Fruit fly (Drosophila melanogaster) whole organism, embryonic: ENCODE results near the gene janB.

Source experiments
- CG13296 ChIP-seq: fragments of 200-800 bp; sonication (Bioruptor generic); optimal IDR thresholded peaks from 3 replicates; lab custom pipeline; 2018; ENCODE audit warnings: missing biosample characterization, mild to moderate bottlenecking, missing genetic modification characterization
- CG14710 ChIP-seq: fragments of 200-800 bp; sonication (Bioruptor generic); optimal IDR thresholded peaks from 3 replicates; lab custom pipeline; 2019; ENCODE audit warnings: missing biosample characterization, mild to moderate bottlenecking, missing genetic modification characterization, moderate library complexity
- CG1603 ChIP-seq: fragments of 200-800 bp; sonication (Bioruptor generic); optimal IDR thresholded peaks from 2 replicates; lab custom pipeline; 2019; ENCODE audit warnings: missing biosample characterization, mild to moderate bottlenecking, missing genetic modification characterization, moderate library complexity
- CG18619 ChIP-seq: fragments of 200-800 bp; sonication (Bioruptor generic); optimal IDR thresholded peaks from 3 replicates; lab custom pipeline; 2017; ENCODE audit warnings: missing biosample characterization, mild to moderate bottlenecking, missing genetic modification characterization
- CG2116 ChIP-seq: fragments of 200-800 bp; sonication (Bioruptor generic); optimal IDR thresholded peaks from 3 replicates; lab custom pipeline; 2018; ENCODE audit warnings: missing biosample characterization, mild to moderate bottlenecking, missing genetic modification characterization
- CG2875 ChIP-seq: fragments of 200-800 bp; sonication (Bioruptor generic); optimal IDR thresholded peaks from 2 replicates; lab custom pipeline; 2017; ENCODE audit warnings: missing biosample characterization, mild to moderate bottlenecking, missing genetic modification characterization, missing genetic modification reagents
- CG3995 ChIP-seq: fragments of 200-800 bp; sonication (Bioruptor generic); optimal IDR thresholded peaks from 3 replicates; lab custom pipeline; 2016; ENCODE audit warnings: missing biosample characterization, missing genetic modification characterization
- CG4360 ChIP-seq: fragments of 200-800 bp; sonication (Bioruptor generic); IDR thresholded peaks from 2 replicates; pipeline ENCODE4 v1.3.6; 2022; ENCODE audit warnings: missing biosample characterization, missing genetic modification characterization
- CG4730 ChIP-seq: fragments of 200-800 bp; sonication (Bioruptor generic); IDR thresholded peaks from 2 replicates; pipeline ENCODE4 v1.3.6; 2022; ENCODE audit warnings: missing biosample characterization, missing genetic modification characterization
- CG5953 ChIP-seq: fragments of 200-800 bp; sonication (Bioruptor generic); IDR thresholded peaks from 2 replicates; pipeline ENCODE4 v1.3.6; 2022; ENCODE audit warnings: missing biosample characterization, missing genetic modification characterization
- CG6791 ChIP-seq: fragments of 200-800 bp; sonication (Bioruptor generic); IDR thresholded peaks from 3 replicates; pipeline ENCODE4 v1.3.6; 2022; ENCODE audit warnings: missing biosample characterization, missing genetic modification characterization; ENCODE audit not compliant: partially characterized antibody
- CG7928 ChIP-seq: fragments of 200-800 bp; sonication (Bioruptor generic); optimal IDR thresholded peaks from 2 replicates; lab custom pipeline; 2017; ENCODE audit warnings: missing biosample characterization, mild to moderate bottlenecking, missing genetic modification characterization
- CG8281 ChIP-seq: fragments of 200-800 bp; sonication (Bioruptor generic); optimal IDR thresholded peaks from 2 replicates; lab custom pipeline; 2018; ENCODE audit warnings: missing biosample characterization, mild to moderate bottlenecking, missing genetic modification characterization, moderate library complexity
- Dbx ChIP-seq: fragments of 200-800 bp; sonication (Bioruptor generic); IDR thresholded peaks from 3 replicates; pipeline ENCODE4 v1.3.6; 2022; ENCODE audit warnings: missing biosample characterization, missing genetic modification characterization
- Dip2 ChIP-seq: fragments of 200-800 bp; sonication (Bioruptor generic); IDR thresholded peaks from 2 replicates; pipeline ENCODE4 v1.3.6; 2022; ENCODE audit warnings: missing biosample characterization, missing genetic modification characterization
- HLH3B ChIP-seq: fragments of 200-800 bp; sonication (Bioruptor generic); IDR thresholded peaks from 2 replicates; pipeline ENCODE4 v1.3.6; 2022; ENCODE audit warnings: missing biosample characterization, missing genetic modification characterization
- Hr51 ChIP-seq, 2 experiments: fragments of 200-800 bp; sonication (Bioruptor generic); optimal IDR thresholded peaks; 2 replicates in 1 of 2; 3 replicates in 1 of 2; lab custom pipeline; 2016 to 2018; ENCODE audit warnings: missing biosample characterization in 2 of 2, missing genetic modification characterization in 2 of 2, mild to moderate bottlenecking in 1 of 2, moderate library complexity in 1 of 2
- Mes4 ChIP-seq: fragments of 200-800 bp; sonication (Bioruptor generic); optimal IDR thresholded peaks from 2 replicates; lab custom pipeline; 2016; ENCODE audit warnings: missing biosample characterization, missing genetic modification characterization
- Pdp1 ChIP-seq, 2 experiments: fragments of 200-800 bp; sonication (Bioruptor generic); optimal IDR thresholded peaks; 3 replicates each; lab custom pipeline; 2016; ENCODE audit warnings: missing biosample characterization in 2 of 2, missing genetic modification characterization in 2 of 2, mild to moderate bottlenecking in 1 of 2, moderate library complexity in 1 of 2
- Rx ChIP-seq: fragments of 200-800 bp; sonication (Bioruptor generic); IDR thresholded peaks from 2 replicates; pipeline ENCODE4 v1.3.6; 2022; ENCODE audit warnings: missing biosample characterization, missing genetic modification characterization
- Sox100B ChIP-seq: fragments of 200-800 bp; sonication (Bioruptor generic); optimal IDR thresholded peaks from 3 replicates; lab custom pipeline; 2018; ENCODE audit warnings: missing biosample characterization, mild to moderate bottlenecking, missing genetic modification characterization
- Sry-δ ChIP-seq: fragments of 200-800 bp; sonication (Bioruptor generic); optimal IDR thresholded peaks from 2 replicates; lab custom pipeline; 2016; ENCODE audit warnings: missing biosample characterization, missing genetic modification characterization
- Vsx1 ChIP-seq: fragments of 200-800 bp; sonication (Bioruptor generic); optimal IDR thresholded peaks from 2 replicates; lab custom pipeline; 2017; ENCODE audit warnings: missing biosample characterization, mild to moderate bottlenecking, missing genetic modification characterization, missing genetic modification reagents
- btn ChIP-seq: fragments of 200-800 bp; sonication (Bioruptor generic); optimal IDR thresholded peaks from 2 replicates; lab custom pipeline; 2016; ENCODE audit warnings: missing biosample characterization, missing genetic modification characterization
- chm ChIP-seq: fragments of 200-800 bp; sonication (Bioruptor generic); IDR thresholded peaks from 2 replicates; pipeline ENCODE4 v1.3.6; 2022; ENCODE audit warnings: missing biosample characterization, missing genetic modification characterization
- ci ChIP-seq: fragments of 200-800 bp; sonication (Bioruptor generic); IDR thresholded peaks from 3 replicates; pipeline ENCODE4 v1.3.6; 2022; ENCODE audit warnings: missing biosample characterization, missing genetic modification characterization
- fd3F ChIP-seq: fragments of 200-800 bp; sonication (Bioruptor generic); optimal IDR thresholded peaks from 2 replicates; lab custom pipeline; 2018; ENCODE audit warnings: missing biosample characterization, mild to moderate bottlenecking, missing genetic modification characterization, moderate library complexity
- gce ChIP-seq: fragments of 200-800 bp; sonication (Bioruptor generic); IDR thresholded peaks from 3 replicates; pipeline ENCODE4 v1.3.6; 2022; ENCODE audit warnings: missing biosample characterization, missing genetic modification characterization
- grau ChIP-seq: fragments of 200-800 bp; optimal IDR thresholded peaks from 3 replicates; lab custom pipeline; 2019; ENCODE audit warnings: missing biosample characterization, mild to moderate bottlenecking, missing genetic modification characterization, moderate library complexity
- inv ChIP-seq: fragments of 200-800 bp; sonication (Bioruptor generic); IDR thresholded peaks from 2 replicates; pipeline ENCODE4 v1.3.6; 2022; ENCODE audit warnings: missing biosample characterization, missing genetic modification characterization; ENCODE audit not compliant: partially characterized antibody
- kay ChIP-seq: fragments of 200-800 bp; sonication (Bioruptor generic); optimal IDR thresholded peaks from 2 replicates; lab custom pipeline; 2016; ENCODE audit warnings: missing biosample characterization, missing genetic modification characterization
- lmd ChIP-seq: fragments of 200-800 bp; sonication (Bioruptor generic); IDR thresholded peaks from 2 replicates; pipeline ENCODE4 v1.3.6; 2022; ENCODE audit warnings: missing biosample characterization, missing genetic modification characterization
- luna ChIP-seq: fragments of 200-800 bp; sonication (Bioruptor generic); optimal IDR thresholded peaks from 2 replicates; lab custom pipeline; 2016; ENCODE audit warnings: missing biosample characterization, missing genetic modification characterization
- nerfin-2 ChIP-seq: fragments of 200-800 bp; sonication (Bioruptor generic); IDR thresholded peaks from 2 replicates; pipeline ENCODE4 v1.3.6; 2022; ENCODE audit warnings: missing biosample characterization, missing genetic modification characterization; ENCODE audit not compliant: partially characterized antibody
- onecut ChIP-seq: fragments of 200-800 bp; sonication (Bioruptor generic); IDR thresholded peaks from 2 replicates; pipeline ENCODE4 v1.3.6; 2022; ENCODE audit warnings: missing biosample characterization, missing genetic modification characterization
- pan ChIP-seq, 4 experiments: fragments of >200 bp in 3 of 4; fragments of 200-800 bp in 1 of 4; sonication (Bioruptor generic) in 1 of 4; optimal IDR thresholded peaks in 3 of 4; IDR thresholded peaks in 1 of 4; 2 replicates each; pipeline versions ENCODE4 v1.3.6 to Lab custom; 2017 to 2022; ENCODE audit warnings: missing biosample characterization in 2 of 4, missing genetic modification characterization in 2 of 4, mixed read lengths in 1 of 4
- sens ChIP-seq: fragments of 200-800 bp; sonication (Bioruptor generic); peaks from one replicate; lab custom pipeline; 2016; ENCODE audit warnings: missing biosample characterization, missing genetic modification characterization
- sim ChIP-seq: fragments of 200-800 bp; sonication (Bioruptor generic); IDR thresholded peaks from 2 replicates; pipeline ENCODE4 v1.3.6; 2022; ENCODE audit warnings: missing biosample characterization, missing genetic modification characterization
- stc ChIP-seq: fragments of 200-800 bp; sonication (Bioruptor generic); IDR thresholded peaks from 2 replicates; pipeline ENCODE4 v1.3.6; 2022; ENCODE audit warnings: missing biosample characterization, missing genetic modification characterization
- tll ChIP-seq, 2 experiments: fragments of 200-800 bp in 1 of 2; fragments of >200 bp in 1 of 2; sonication (Bioruptor generic) in 1 of 2; optimal IDR thresholded peaks; 2 replicates each; lab custom pipeline; 2017 to 2019; ENCODE audit warnings: missing biosample characterization in 2 of 2, missing genetic modification characterization in 2 of 2, mild to moderate bottlenecking in 1 of 2, moderate library complexity in 1 of 2
- ttk ChIP-seq: fragments of 200-800 bp; sonication (Bioruptor generic); IDR thresholded peaks from 2 replicates; pipeline ENCODE4 v2.1.2; 2022; ENCODE audit warnings: missing biosample characterization, missing genetic modification characterization

Gene janB

dm6 chr3R:30060451-30061153 is 22.1 kb upstream of the janB start (continued):
- TF ChIP-seq CG4730 (GFP tag; lab: Robert Waterston, UW) (no peak), kay (GFP tag; lab: Kevin White, UChicago) (no peak), inv (GFP tag; lab: Robert Waterston, UW) (no peak), Sry-δ (GFP tag; lab: Kevin White, UChicago) (no peak), Rx (GFP tag; lab: Robert Waterston, UW) (no peak), CG13296 (GFP tag; lab: Kevin White, UChicago) (no peak), grau (tag; lab: Kevin White, UChicago) (peak; percentile 81), Pdp1 (GFP tag; optimal IDR thresholded peaks at IDR 0.05; lab: Kevin White, UChicago) (peak in 1 of 2 experiments; percentile 88), HLH3B (GFP tag; lab: Robert Waterston, UW) (no peak; the same call in 1 of the 2 replicates), CG6791 (GFP tag; lab: Robert Waterston, UW) (peak; percentile 64; the same call in 1 of the 3 replicates), Sox100B (GFP tag; lab: Kevin White, UChicago) (no peak), CG4360 (GFP tag; lab: Robert Waterston, UW) (peak; percentile 86), btn (GFP tag; lab: Kevin White, UChicago) (no peak), CG2116 (GFP tag; lab: Kevin White, UChicago) (peak; percentile 19), CG1603 (tag; lab: Kevin White, UChicago) (peak; percentile 4), nerfin-2 (GFP tag; lab: Robert Waterston, UW) (peak; percentile 47; the same call in 1 of the 2 replicates), ci (peak; percentile 19; the same call in 1 of the 3 replicates), tll (GFP tag; optimal IDR thresholded peaks at IDR 0.05; lab: Kevin White, UChicago) (no peak), CG2875 (GFP tag; lab: Kevin White, UChicago) (no peak), CG18619 (GFP tag; lab: Kevin White, UChicago) (no peak), Mes4 (GFP tag; lab: Kevin White, UChicago) (no peak), Dip2 (GFP tag; lab: Robert Waterston, UW) (no peak), CG14710 (no peak), fd3F (no peak), CG3995 (GFP tag; lab: Kevin White, UChicago) (no peak), CG7928 (GFP tag; lab: Kevin White, UChicago) (no peak), sens (GFP tag; lab: Kevin White, UChicago) (peak; percentile 18), onecut (GFP tag; lab: Robert Waterston, UW) (no peak), gce (GFP tag; lab: Robert Waterston, UW) (no peak), CG5953 (GFP tag; lab: Robert Waterston, UW) (no peak), Vsx1 (GFP tag; lab: Kevin White, UChicago) (peak; percentile 15), lmd (GFP tag; lab: Robert Waterston, UW) (no peak), ttk (GFP tag; lab: Robert Waterston, UW) (no peak), luna (GFP tag; lab: Kevin White, UChicago) (no peak), chm (GFP tag; lab: Robert Waterston, UW) (no peak), sim (GFP tag; lab: Robert Waterston, UW) (no peak), pan (optimal IDR thresholded peaks at IDR 0.05; lab: Kevin White, UChicago) (no peak), pan (GFP tag; optimal IDR thresholded peaks at IDR 0.05 in 1 of 2, IDR thresholded peaks at IDR 0.05 in 1 of 2) (peak in 1 of 2 experiments; percentile 30), stc (GFP tag; lab: Robert Waterston, UW) (no peak), CG8281 (tag; lab: Kevin White, UChicago) (no peak), Hr51 (GFP tag; optimal IDR thresholded peaks at IDR 0.05; lab: Kevin White, UChicago) (no peak), Dbx (GFP tag; lab: Robert Waterston, UW) (no peak)
